Fruit fly (Drosophila melanogaster): Measurements from ENCODE around the gene CG11267.

Gene CG11267

DNA sequence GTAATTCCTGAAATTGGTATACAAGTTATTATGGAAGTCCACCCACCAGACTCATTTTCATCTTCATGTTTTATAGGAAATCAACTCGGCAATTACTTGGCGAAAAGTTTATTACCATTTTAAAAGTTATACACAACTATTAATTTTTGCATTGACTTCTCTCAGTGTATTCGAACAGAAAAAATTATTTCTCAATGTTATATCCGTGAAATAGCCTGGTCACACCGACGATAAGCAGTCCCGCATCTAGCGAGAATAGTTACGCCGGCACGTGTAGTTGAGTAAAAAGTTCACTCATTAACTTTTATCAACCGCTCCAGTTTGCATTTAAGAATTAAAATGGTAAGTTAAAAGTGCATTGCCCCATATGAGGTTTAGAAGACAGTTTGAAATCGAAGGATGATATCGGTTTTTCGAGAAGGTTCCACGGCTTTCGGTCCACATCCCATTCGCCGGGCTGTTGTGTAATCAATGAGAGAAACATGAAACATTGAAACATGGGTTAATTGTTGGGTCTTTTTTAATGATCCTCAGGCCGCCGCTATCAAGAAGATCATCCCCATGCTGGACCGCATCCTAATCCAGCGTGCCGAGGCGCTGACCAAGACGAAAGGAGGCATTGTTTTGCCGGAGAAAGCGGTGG lies at the start of gene CG11267:
TSS of gene CG11267 (plus strand) at position 228 of the 643 bp plus-strand sequence.
- TF ChIP-seq CG17801 (GFP tag; optimal IDR thresholded peaks at IDR 0.05; ENCODE audit: partially characterized antibody) = peak; percentile 84

DNA sequence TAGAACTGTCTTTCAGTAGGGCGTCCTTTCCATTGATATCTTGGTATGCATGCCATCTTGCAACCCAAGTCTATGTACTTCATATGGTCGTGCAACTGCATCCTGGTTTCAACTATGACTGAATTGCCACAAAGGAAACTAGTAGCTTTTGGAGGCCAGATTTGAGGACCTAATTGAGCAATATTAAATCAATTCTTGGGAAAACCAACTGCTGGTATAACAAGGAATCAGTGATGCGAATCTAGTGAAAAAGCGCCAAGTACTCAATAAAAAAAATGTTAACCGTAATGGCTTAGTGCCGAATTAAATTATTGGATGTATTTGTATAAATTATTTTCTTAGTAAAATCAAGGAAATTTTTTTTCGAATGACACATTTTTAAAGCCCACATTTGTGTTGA lies 48.2 kb upstream of the CG11267 start, which contains the start of gene Or69a:
TSS of gene Or69a (minus strand) at position 101 of the 400 bp plus-strand sequence.
- TF ChIP-seq CG17801 (GFP tag; optimal IDR thresholded peaks at IDR 0.05; ENCODE audit: partially characterized antibody) = no peak

DNA sequence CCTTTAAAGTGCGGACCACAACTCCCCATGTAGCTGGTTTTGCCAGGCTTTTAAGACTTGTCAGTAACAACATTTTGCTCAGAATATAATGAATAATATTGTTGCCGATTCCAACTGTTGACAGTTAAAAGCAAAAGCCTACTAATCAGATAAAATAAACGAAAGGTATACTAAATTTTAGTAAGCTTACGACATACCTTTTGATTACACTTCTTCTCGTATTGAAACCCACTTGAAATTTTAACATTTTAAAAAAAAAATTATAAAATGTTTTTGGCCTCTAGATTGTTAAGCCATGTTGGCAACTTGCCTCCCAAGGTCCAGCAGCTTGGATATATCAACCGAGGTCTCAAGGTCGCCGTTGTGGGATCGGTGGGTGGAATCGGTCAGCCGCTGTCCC lies 43.6 kb upstream of the CG11267 start, which contains the start of the genes CG10748 and CG10749:
TSS of gene CG10748 (minus strand) at position 101 of the 400 bp plus-strand sequence.
TSS of gene CG10749 (plus strand) at position 216 of the 400 bp plus-strand sequence.
- no peak for TF ChIP-seq CG17801 (GFP tag; optimal IDR thresholded peaks at IDR 0.05; ENCODE audit: partially characterized antibody)

DNA sequence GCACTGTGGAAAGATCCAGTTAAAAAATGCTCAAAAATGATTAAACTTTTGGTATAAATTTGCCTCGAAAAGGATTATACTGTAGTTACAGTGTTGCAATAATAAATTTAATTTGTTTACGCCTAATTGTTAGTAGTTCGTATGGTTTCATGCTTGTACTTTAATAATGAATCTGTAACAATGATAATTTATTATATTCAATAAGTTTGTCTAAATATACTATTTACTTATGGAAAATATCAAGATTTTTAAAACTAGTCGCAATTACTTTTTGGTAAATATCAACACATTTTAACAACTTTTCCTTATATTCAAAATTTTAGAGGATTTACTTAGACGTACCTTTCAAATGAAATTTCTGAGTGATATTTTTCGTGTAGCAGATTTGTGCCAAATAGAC lies 21.0 kb upstream of the CG11267 start, which contains the start of gene CG11262:
TSS of gene CG11262 (plus strand) at position 301 of the 400 bp plus-strand sequence.
- no peak for TF ChIP-seq CG17801 (GFP tag; optimal IDR thresholded peaks at IDR 0.05; ENCODE audit: partially characterized antibody)

DNA sequence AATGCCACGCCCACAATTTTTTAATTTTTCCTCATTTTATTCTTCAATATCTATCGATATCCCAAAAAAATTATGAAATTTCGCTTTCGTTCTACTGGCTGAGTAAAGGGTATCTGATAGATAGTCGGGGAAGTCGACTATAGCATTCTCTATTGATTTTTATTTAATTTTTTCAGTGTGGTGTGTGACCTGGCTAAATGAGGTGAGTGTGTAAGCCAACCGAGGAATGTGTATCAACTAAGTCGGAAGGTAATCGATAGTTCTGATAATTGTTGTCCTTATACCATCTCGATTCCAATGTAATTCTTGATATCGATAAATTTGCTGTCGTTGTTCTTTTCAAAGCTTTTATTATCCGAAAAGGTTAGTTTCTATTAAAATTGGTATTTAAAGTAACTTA lies 9.4 kb upstream of the CG11267 start, which contains the start of gene CG11263:
TSS of gene CG11263 (plus strand) at position 328 of the 400 bp plus-strand sequence.
- no peak for TF ChIP-seq CG17801 (GFP tag; optimal IDR thresholded peaks at IDR 0.05; ENCODE audit: partially characterized antibody)

DNA sequence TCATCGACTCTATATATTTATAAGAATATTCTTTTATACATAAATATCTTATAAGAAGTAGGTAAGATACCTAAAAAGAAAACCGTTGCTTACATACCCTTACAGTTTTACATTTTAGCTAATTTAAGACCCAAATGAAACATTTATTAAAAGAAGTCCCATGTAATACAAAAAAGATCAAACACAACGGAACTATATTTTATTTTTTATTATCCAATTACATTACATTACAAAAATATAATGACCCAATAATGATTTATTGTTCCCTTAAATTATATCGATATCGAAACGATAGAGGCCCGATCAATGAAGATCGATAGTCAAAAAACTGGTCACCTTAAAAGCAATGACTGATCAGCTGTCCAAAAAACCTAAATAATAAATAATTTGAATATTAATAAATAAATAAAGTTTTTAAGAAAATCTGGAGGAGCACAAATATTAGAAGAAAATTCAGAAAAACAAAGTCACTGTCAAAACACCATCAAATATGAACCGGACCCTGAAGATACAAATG lies 7.8 kb upstream of the CG11267 start:
- peak; percentile 2 for TF ChIP-seq CG17801 (GFP tag; optimal IDR thresholded peaks at IDR 0.05; ENCODE audit: partially characterized antibody)

DNA sequence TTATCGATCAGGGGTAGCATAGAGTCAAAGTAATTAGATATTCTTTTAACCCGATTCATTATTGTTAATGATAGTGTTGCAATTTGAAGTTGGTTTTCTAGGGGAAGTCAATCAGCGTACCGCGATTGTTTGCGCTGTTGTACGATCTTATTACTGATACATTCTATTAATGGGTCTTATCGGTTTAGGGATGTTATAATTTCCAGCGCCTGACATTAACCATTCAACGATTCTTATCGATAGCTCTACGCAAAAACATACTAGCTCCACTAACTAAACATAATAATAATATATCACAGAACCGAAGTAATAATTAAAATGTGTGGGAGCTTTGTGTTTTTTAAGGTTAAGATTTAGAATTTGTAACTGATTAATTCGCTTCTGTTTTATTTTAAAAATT lies 4.3 kb upstream of the CG11267 start, which contains the start of gene Cul6:
TSS of gene Cul6 (minus strand) at position 175 of the 400 bp plus-strand sequence.
- TF ChIP-seq CG17801 (GFP tag; optimal IDR thresholded peaks at IDR 0.05; ENCODE audit: partially characterized antibody) = no peak

DNA sequence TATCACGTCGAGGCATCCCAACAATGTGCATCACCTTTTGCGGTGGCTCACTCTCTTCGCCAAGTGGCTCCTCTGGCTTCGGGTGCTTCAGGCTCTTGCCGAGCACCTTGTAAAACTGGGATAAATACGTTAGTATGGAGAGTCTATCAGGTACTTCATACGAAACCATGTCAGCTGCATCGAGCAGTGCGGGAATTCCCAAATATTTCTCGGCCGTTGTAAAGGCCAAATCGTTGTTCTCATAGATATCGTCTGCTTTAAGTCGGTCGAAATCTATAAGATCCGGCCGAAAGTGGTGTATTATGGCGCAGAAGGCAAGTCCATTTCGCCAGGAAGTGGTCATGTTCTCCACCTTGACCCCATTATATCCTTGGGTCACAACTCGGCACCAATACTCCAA lies 1.2 kb upstream of the CG11267 start:
- TF ChIP-seq CG17801 (GFP tag; optimal IDR thresholded peaks at IDR 0.05; ENCODE audit: partially characterized antibody) = no peak

DNA sequence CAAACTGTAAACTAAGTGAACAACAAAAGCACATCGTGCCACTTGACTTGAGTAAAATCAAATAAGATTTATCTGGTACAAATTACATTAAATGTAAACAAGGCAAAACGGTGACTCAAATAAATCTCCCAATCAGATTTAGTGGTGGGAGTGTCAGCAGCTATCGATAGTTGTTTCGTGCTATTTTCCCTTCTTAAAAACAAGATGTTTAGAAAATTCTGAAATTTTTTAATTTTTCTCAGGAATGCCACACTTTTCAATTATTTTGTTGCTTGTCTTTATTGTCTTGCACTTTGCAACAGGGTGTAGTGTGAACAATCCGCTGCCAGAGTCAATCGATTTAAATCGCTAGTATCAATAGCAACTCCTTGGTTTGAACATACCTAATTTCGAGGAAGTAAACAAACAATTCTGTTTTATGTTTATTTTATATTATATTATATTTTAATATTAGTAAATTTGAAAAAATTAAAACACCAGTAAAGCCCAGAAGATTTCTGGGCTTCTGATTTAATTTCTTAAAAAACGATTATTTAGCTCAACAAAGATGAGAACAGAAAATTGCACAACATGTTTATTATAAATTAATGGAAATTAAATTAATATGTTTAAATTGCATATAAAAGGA lies 541 bp upstream of the CG11267 start, which contains the start of gene MICAL-like:
TSS of gene MICAL-like (minus strand) at position 138 of the 628 bp plus-strand sequence.
- TF ChIP-seq CG17801 (GFP tag; optimal IDR thresholded peaks at IDR 0.05; ENCODE audit: partially characterized antibody) = peak; percentile 24

DNA sequence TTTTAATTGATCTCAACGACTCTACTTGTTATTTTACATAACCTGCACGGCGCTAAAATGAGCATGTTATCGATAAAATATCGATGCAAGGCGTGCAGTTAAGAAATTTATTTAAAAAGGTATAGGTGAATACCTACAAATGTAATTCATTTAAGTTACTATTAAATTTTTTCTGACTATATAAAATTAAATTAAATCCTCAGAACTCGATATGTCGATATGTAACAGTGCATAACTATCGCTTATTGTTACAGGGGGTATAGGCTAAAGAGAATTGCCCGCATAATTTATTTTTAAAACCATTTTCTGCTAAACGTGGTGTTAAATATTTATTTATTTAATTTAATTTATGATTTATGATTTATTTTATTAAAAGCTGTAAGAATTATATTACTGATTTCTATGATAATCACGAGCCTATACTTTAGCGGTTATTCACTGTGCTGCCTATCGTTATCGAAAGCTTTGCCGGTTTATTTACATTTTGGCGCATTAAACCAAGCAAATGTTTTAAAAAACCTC lies 2.0 kb downstream of the CG11267 start, which contains the start of the genes mRpL20 and Icmt:
TSS of gene mRpL20 (minus strand) at position 65 of the 522 bp plus-strand sequence.
TSS of gene Icmt (plus strand) at position 464 of the 522 bp plus-strand sequence.
- TF ChIP-seq CG17801 (GFP tag; optimal IDR thresholded peaks at IDR 0.05; ENCODE audit: partially characterized antibody) = peak; percentile 92

DNA sequence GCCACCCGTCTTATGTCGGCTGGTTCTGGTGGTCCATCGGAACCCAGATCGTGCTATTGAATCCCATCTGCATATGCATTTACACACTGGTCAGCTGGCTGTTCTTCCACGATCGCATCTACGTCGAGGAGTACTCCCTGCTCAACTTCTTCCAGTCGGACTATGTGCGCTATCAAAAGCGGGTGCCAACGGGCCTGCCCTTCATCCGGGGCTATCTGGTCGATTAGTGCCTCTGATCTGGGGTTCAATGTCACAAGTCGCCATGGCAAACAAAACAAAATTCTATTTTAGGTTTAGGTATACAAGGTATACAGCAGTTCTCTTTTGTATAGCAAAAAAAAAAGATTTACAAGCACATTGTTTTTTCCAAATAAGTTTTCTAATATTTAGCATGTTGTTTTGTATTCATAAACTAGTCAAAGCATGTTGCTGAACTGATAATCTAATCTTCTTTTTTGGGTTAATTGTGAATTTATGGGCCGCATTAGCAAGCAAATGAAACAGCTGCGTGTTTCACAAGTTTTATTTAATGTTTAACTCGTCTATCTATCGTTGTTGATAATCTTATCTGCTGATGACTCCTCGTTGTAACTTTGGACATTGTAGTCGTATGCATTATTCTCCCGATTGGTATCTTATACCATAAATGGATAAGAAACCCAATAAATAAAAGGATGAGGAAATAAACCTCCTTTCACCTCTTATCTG lies 3.6 kb downstream of the CG11267 start:
- no peak for TF ChIP-seq CG17801 (GFP tag; optimal IDR thresholded peaks at IDR 0.05; ENCODE audit: partially characterized antibody)

DNA sequence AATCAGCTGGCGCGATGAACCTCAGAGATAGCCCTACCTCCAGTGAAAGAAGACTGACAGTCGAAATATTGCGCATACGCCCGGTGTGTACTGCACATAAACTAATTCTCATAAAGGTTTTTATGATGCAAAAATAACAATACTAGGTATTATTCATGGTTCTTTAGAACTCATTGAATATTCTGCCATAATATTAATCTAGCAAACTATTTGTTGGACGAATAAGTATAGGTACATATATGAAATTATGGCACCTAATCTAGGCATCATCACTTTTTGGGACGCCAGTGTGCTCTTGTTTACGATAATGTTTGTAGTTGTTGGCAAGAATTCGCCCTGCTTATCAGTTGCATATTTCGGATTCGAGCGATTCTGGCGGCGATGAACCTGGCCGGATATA lies 5.9 kb downstream of the CG11267 start:
- no peak for TF ChIP-seq CG17801 (GFP tag; optimal IDR thresholded peaks at IDR 0.05; ENCODE audit: partially characterized antibody)

DNA sequence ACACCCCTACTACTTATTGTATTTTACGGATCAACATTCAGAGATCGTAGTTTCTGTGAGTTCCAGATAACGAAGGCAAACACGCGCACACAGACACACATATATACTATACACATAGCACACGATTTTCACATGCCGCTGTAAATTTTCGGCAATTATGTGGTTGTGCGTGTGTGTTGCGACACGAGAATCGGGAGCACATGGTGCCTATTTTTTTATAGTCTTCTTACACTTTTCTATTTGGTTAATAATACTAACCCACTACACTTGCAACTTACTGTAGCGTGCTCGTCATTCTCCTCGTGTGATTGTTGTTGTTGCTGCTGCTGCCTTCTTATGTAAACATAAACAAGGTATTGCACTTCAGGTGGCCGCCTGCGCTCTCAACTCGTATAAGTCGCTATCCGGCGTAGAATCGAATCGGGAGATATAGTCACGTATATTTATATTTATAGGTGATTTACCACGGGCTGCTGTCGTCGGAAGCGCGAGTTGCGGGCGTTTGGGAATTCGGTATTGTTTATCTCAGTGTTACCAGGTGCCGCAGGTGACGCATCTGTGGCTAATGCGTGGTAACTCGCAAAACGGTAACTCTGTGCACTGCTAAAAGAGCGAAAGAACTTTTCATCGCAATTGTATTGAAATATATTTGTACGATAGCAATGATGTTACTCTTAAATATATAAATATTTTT lies 6.5 kb downstream of the CG11267 start, which contains the start of gene Adk2:
TSS of gene Adk2 (minus strand) at position 529 of the 694 bp plus-strand sequence.
- no peak for TF ChIP-seq CG17801 (GFP tag; optimal IDR thresholded peaks at IDR 0.05; ENCODE audit: partially characterized antibody)

Data from ovary, adult (tissue).